Worm (Caenorhabditis elegans): Measurements from ENCODE around the gene ctl-1.

Gene ctl-1

ce11 chrII:14256779-14257178, 49.3 kb downstream of the ctl-1 start, which contains the start of gene Y54G11A.19:
Gene Y54G11A.19, minus strand, starts transcription at chrII:14256879.
- no peak for TF ChIP-seq lsy-12 (tag; optimal IDR thresholded peaks at IDR 0.05)
- TF ChIP-seq ztf-4 (tag; optimal IDR thresholded peaks at IDR 0.05), result no peak
- no peak for TF ChIP-seq pqm-1 (tag; optimal IDR thresholded peaks at IDR 0.05)
- TF ChIP-seq aly-2 (tag; optimal IDR thresholded peaks at IDR 0.05), result no peak
- TF ChIP-seq nhr-67 (tag; optimal IDR thresholded peaks at IDR 0.05), result no peak
- TF ChIP-seq ceh-82 (tag; optimal IDR thresholded peaks at IDR 0.05), result no peak
- no peak for TF ChIP-seq mml-1 (tag; optimal IDR thresholded peaks at IDR 0.05)
- TF ChIP-seq ZK546.5 (tag; optimal IDR thresholded peaks at IDR 0.05), result no peak
- no peak for TF ChIP-seq nhr-43 (tag; optimal IDR thresholded peaks at IDR 0.05; ENCODE audit: poor library complexity, severe bottlenecking)
- TF ChIP-seq daf-12 (tag; optimal IDR thresholded peaks at IDR 0.05), result no peak
- TF ChIP-seq pha-4 (tag; optimal IDR thresholded peaks at IDR 0.05), result no peak
- no peak for TF ChIP-seq lin-39 (tag; optimal IDR thresholded peaks at IDR 0.05)
- no peak for TF ChIP-seq nfya-1 (tag; optimal IDR thresholded peaks at IDR 0.05; ENCODE audit: insufficient read depth)
- no peak for TF ChIP-seq nhr-28 (tag; optimal IDR thresholded peaks at IDR 0.05)
- TF ChIP-seq hmg-11 (tag; optimal IDR thresholded peaks at IDR 0.05), result no peak

- no peak for TF ChIP-seq jun-1 (tag; optimal IDR thresholded peaks at IDR 0.05)
- no peak for TF ChIP-seq nhr-77 (tag; optimal IDR thresholded peaks at IDR 0.05)
- no peak for TF ChIP-seq nhr-25 (tag; optimal IDR thresholded peaks at IDR 0.05)
- TF ChIP-seq nhr-12 (tag; optimal IDR thresholded peaks at IDR 0.05), result no peak
- no peak for TF ChIP-seq snpc-4 (tag; optimal IDR thresholded peaks at IDR 0.05)
- no peak for TF ChIP-seq nhr-28 (tag; optimal IDR thresholded peaks at IDR 0.05)
- no peak for TF ChIP-seq nhr-11 (tag; optimal IDR thresholded peaks at IDR 0.05)
- TF ChIP-seq lsy-12 (tag; optimal IDR thresholded peaks at IDR 0.05), result no peak
- TF ChIP-seq zag-1 (tag; optimal IDR thresholded peaks at IDR 0.05), result no peak
- TF ChIP-seq eor-1 (tag; optimal IDR thresholded peaks at IDR 0.05), result no peak
- no peak for TF ChIP-seq elt-3 (tag; optimal IDR thresholded peaks at IDR 0.05)
- TF ChIP-seq tbx-2 (tag; optimal IDR thresholded peaks at IDR 0.05), result no peak
- no peak for TF ChIP-seq R02D3.7 (tag; optimal IDR thresholded peaks at IDR 0.05)
- no peak for TF ChIP-seq nhr-76 (tag; optimal IDR thresholded peaks at IDR 0.05)
- TF ChIP-seq unc-62 (GFP tag; optimal IDR thresholded peaks at IDR 0.05), result no peak
These were observed 50.2 kb downstream of the ctl-1 start for ce11 chrII:14255850-14256249.

All from whole organism, L3 larva.